Fruit fly (Drosophila melanogaster) whole organism, prepupa: ENCODE measurements around the gene RecQ5.

Source experiments
- CG15336 ChIP-seq: fragments of 200-800 bp; sonication (Bioruptor generic); IDR thresholded peaks from 2 replicates; pipeline ENCODE4 v1.3.6; 2022; ENCODE audit warnings: missing biosample characterization, missing genetic modification characterization
- net ChIP-seq: fragments of 200-800 bp; sonication (Bioruptor generic); optimal IDR thresholded peaks from 3 replicates; lab custom pipeline; 2016; ENCODE audit warnings: missing biosample characterization, missing genetic modification characterization
- salr ChIP-seq, 2 experiments: fragments of 200-800 bp; sonication (Bioruptor generic); optimal IDR thresholded peaks; 3 replicates each; lab custom pipeline; 2016 to 2018; ENCODE audit warnings: missing biosample characterization in 2 of 2, missing genetic modification characterization in 2 of 2, mild to moderate bottlenecking in 1 of 2
- spab ChIP-seq: fragments of 200-800 bp; sonication (Bioruptor generic); optimal IDR thresholded peaks from 2 replicates; lab custom pipeline; 2017; ENCODE audit warnings: missing biosample characterization, mild to moderate bottlenecking, missing genetic modification characterization, missing genetic modification reagents

- TF ChIP-seq net (GFP tag; lab: Kevin White, UChicago): no peak
- TF ChIP-seq salr (GFP tag; optimal IDR thresholded peaks at IDR 0.05; lab: Kevin White, UChicago): no peak
- no peak for TF ChIP-seq CG15336 (GFP tag; lab: Robert Waterston, UW)
- no peak for TF ChIP-seq spab (GFP tag; lab: Kevin White, UChicago)
These were observed 13.2 kb upstream of the RecQ5 start for dm6 chr3L:14645120-14645519.
